Fruit fly (Drosophila melanogaster) S2 (cell line): ENCODE data around the gene Thor.

Experiments used
- CG8478 ChIP-seq: fragments of >200 bp; optimal IDR thresholded peaks from 2 replicates; lab custom pipeline; 2018
- CTCF ChIP-seq, 2 experiments: fragments of >200 bp; optimal IDR thresholded peaks; 2 replicates each; lab custom pipeline; 2018

DNA sequence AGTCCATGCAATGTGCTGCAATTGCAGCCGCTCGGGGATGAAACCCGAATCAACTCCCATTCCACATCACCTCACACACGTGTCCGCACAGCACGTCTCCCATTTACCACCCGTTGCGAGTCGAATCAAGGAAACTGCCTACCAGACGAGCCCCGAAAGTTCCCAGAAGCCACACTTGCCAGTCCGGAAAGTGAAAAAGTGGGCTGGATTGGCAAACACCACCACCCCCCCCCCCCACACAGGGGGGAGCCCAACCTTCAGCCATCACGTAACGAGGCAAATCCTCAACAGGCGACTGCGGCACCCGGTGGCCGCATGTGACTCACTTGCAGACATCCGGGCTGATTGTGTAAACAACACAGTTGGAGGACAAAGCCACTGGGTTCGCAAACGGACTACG, 26.6 kb downstream of the Thor start:
- TF ChIP-seq CTCF (optimal IDR thresholded peaks at IDR 0.05; lab: Kevin White, UChicago): no peak
- no peak for TF ChIP-seq CG8478 (lab: Kevin White, UChicago)
